Worm (Caenorhabditis elegans) whole organism, L1 larva: ENCODE data around the gene Y51A2A.4.

Experiments
- C04F5.9 ChIP-seq: sonication (generic microtip); optimal IDR thresholded peaks from 2 replicates; lab custom pipeline; 2016; ENCODE audit warnings: missing genetic modification characterization, missing compliant biosample characterization
- C16A3.4 ChIP-seq: fragments of 150-350 bp; optimal IDR thresholded peaks from 2 replicates; lab custom pipeline; 2014; ENCODE audit warnings: missing biosample characterization, missing genetic modification characterization
- aha-1 ChIP-seq: fragments of 150-350 bp; optimal IDR thresholded peaks from 2 replicates; lab custom pipeline; 2014; ENCODE audit warnings: missing biosample characterization, missing genetic modification characterization
- alr-1 ChIP-seq: fragments of 200-800 bp; sonication (Bioruptor generic); optimal IDR thresholded peaks from 2 replicates; lab custom pipeline; 2018; ENCODE audit warnings: borderline replicate concordance, mild to moderate bottlenecking, missing genetic modification characterization, missing compliant biosample characterization
- blmp-1 ChIP-seq: fragments of 150-350 bp; optimal IDR thresholded peaks from 2 replicates; lab custom pipeline; 2014; ENCODE audit warnings: missing biosample characterization, missing genetic modification characterization
- ceh-8 ChIP-seq: fragments of 200-800 bp; sonication (Bioruptor generic); optimal IDR thresholded peaks from 2 replicates; lab custom pipeline; 2018; ENCODE audit warnings: mild to moderate bottlenecking, missing genetic modification characterization, moderate library complexity, missing compliant biosample characterization
- ces-1 ChIP-seq: fragments of 150-350 bp; optimal IDR thresholded peaks from 2 replicates; lab custom pipeline; 2014; ENCODE audit warnings: missing biosample characterization, missing genetic modification reagents, missing genetic modification characterization
- dpl-1 ChIP-seq, 3 experiments: fragments of 150-350 bp in 2 of 3; sonication (generic microtip) in 1 of 3; optimal IDR thresholded peaks; 2 replicates each; lab custom pipeline; 2014 to 2017; ENCODE audit warnings: missing biosample characterization in 3 of 3, missing genetic modification characterization in 3 of 3, missing genetic modification reagents in 3 of 3
- efl-1 ChIP-seq, 4 experiments: fragments of 150-350 bp; optimal IDR thresholded peaks in 3 of 4; peaks in 1 of 4; 1 replicate in 1 of 4; 2 replicates in 3 of 4; lab custom pipeline; 2014; ENCODE audit warnings: missing biosample characterization in 2 of 4, missing genetic modification characterization in 2 of 4, missing genetic modification reagents in 2 of 4
- egl-13 ChIP-seq: sonication (generic microtip); optimal IDR thresholded peaks from 2 replicates; lab custom pipeline; 2016; ENCODE audit warnings: missing genotype, missing genetic modification reagents, missing genetic modification characterization, missing compliant biosample characterization
- elt-2 ChIP-seq: sonication (generic microtip); optimal IDR thresholded peaks from 2 replicates; lab custom pipeline; 2016; ENCODE audit warnings: missing genetic modification characterization, mild to moderate bottlenecking, inconsistent platforms, missing compliant biosample characterization, missing genetic modification reagents
- elt-3 ChIP-seq, 6 experiments: fragments of 150-350 bp in 1 of 6; sonication (generic microtip); optimal IDR thresholded peaks; 2 replicates each; lab custom pipeline; 2017 to 2018; ENCODE audit warnings: missing biosample characterization in 6 of 6, missing genetic modification characterization in 6 of 6, inconsistent platforms in 1 of 6
- fkh-8 ChIP-seq: sonication (generic microtip); optimal IDR thresholded peaks from 2 replicates; lab custom pipeline; 2016; ENCODE audit warnings: mild to moderate bottlenecking, missing genetic modification characterization, missing compliant biosample characterization
- hpl-2 ChIP-seq: fragments of 150-350 bp; optimal IDR thresholded peaks from 2 replicates; lab custom pipeline; 2014; ENCODE audit warnings: missing biosample characterization, missing genetic modification reagents, missing genetic modification characterization
- irx-1 ChIP-seq: sonication (generic microtip); optimal IDR thresholded peaks from 2 replicates; lab custom pipeline; 2016; ENCODE audit warnings: missing genetic modification characterization, missing compliant biosample characterization
- isw-1 ChIP-seq: fragments of 200-800 bp; sonication (Bioruptor generic); IDR thresholded peaks from 2 replicates; pipeline ENCODE4 v1.3.6; 2022; ENCODE audit warnings: missing genetic modification characterization, missing compliant biosample characterization
- jun-1 ChIP-seq: fragments of 150-350 bp; optimal IDR thresholded peaks from 2 replicates; lab custom pipeline; 2014; ENCODE audit warnings: missing biosample characterization, missing genetic modification reagents, missing genetic modification characterization
- lin-14 ChIP-seq: fragments of 200-800 bp; sonication (Bioruptor generic); optimal IDR thresholded peaks from 2 replicates; lab custom pipeline; 2018; ENCODE audit warnings: mild to moderate bottlenecking, missing genetic modification characterization, moderate library complexity, missing compliant biosample characterization
- lin-15B ChIP-seq: fragments of 150-350 bp; sonication (generic microtip); optimal IDR thresholded peaks from 3 replicates; lab custom pipeline; 2014; ENCODE audit warnings: missing biosample characterization, missing genetic modification characterization
- lin-35 ChIP-seq, 2 experiments: fragments of 150-350 bp; optimal IDR thresholded peaks; 2 replicates each; lab custom pipeline; 2014; ENCODE audit warnings: missing biosample characterization in 2 of 2, missing genetic modification characterization in 2 of 2, missing genetic modification reagents in 2 of 2
- lir-3 ChIP-seq: sonication (generic microtip); optimal IDR thresholded peaks from 2 replicates; lab custom pipeline; 2016; ENCODE audit warnings: mild to moderate bottlenecking, missing genetic modification characterization, moderate library complexity, missing compliant biosample characterization; ENCODE audit not compliant: poor library complexity
- lsy-2 ChIP-seq, 2 experiments: fragments of 150-350 bp; optimal IDR thresholded peaks; 2 replicates each; lab custom pipeline; 2014; ENCODE audit warnings: missing biosample characterization in 2 of 2, missing genetic modification characterization in 2 of 2
- nhr-20 ChIP-seq: sonication (generic microtip); optimal IDR thresholded peaks from 2 replicates; lab custom pipeline; 2016; ENCODE audit warnings: mild to moderate bottlenecking, missing genetic modification characterization, missing compliant biosample characterization
- nhr-28 ChIP-seq: fragments of 150-350 bp; optimal IDR thresholded peaks from 2 replicates; lab custom pipeline; 2014; ENCODE audit warnings: missing biosample characterization, missing genetic modification characterization
- nhr-76 ChIP-seq: sonication (generic microtip); optimal IDR thresholded peaks from 2 replicates; lab custom pipeline; 2017; ENCODE audit warnings: missing biosample characterization, missing genetic modification characterization
- nhr-77 ChIP-seq: fragments of 150-350 bp; optimal IDR thresholded peaks from 2 replicates; lab custom pipeline; 2014; ENCODE audit warnings: missing biosample characterization, missing genetic modification characterization
- nhr-84 ChIP-seq: sonication (generic microtip); optimal IDR thresholded peaks from 2 replicates; lab custom pipeline; 2017; ENCODE audit warnings: missing biosample characterization, missing genetic modification characterization
- nhr-85 ChIP-seq: sonication (generic microtip); peaks from one replicate; lab custom pipeline; 2016; ENCODE audit warnings: missing genetic modification characterization, inconsistent platforms, missing compliant biosample characterization
- nhr-90 ChIP-seq: sonication (generic microtip); optimal IDR thresholded peaks from 2 replicates; lab custom pipeline; 2016; ENCODE audit warnings: mild to moderate bottlenecking, missing genetic modification characterization, missing compliant biosample characterization; ENCODE audit not compliant: poor library complexity
- pqm-1 ChIP-seq: sonication (generic microtip); optimal IDR thresholded peaks from 3 replicates; lab custom pipeline; 2017; ENCODE audit warnings: missing biosample characterization, missing genetic modification characterization
- skn-1 ChIP-seq: fragments of 150-350 bp; optimal IDR thresholded peaks from 2 replicates; lab custom pipeline; 2014; ENCODE audit warnings: missing biosample characterization, missing genetic modification characterization
- snu-23 ChIP-seq: sonication (generic microtip); optimal IDR thresholded peaks from 2 replicates; lab custom pipeline; 2016; ENCODE audit warnings: missing genetic modification characterization, missing compliant biosample characterization
- tlp-1 ChIP-seq: fragments of 150-350 bp; optimal IDR thresholded peaks from 2 replicates; lab custom pipeline; 2014; ENCODE audit warnings: missing biosample characterization, missing genetic modification characterization
- unc-62 ChIP-seq: fragments of 150-350 bp; optimal IDR thresholded peaks from 2 replicates; lab custom pipeline; 2014; ENCODE audit warnings: missing biosample characterization, missing genetic modification reagents, missing genetic modification characterization
- vab-15 ChIP-seq: sonication (generic microtip); optimal IDR thresholded peaks from 2 replicates; lab custom pipeline; 2017; ENCODE audit warnings: missing genotype, mild to moderate bottlenecking, missing genetic modification characterization, missing compliant biosample characterization
- xbp-1 ChIP-seq: sonication (generic microtip); optimal IDR thresholded peaks from 2 replicates; lab custom pipeline; 2016; ENCODE audit warnings: missing genetic modification characterization, missing compliant biosample characterization
- ztf-4 ChIP-seq: fragments of 150-350 bp; optimal IDR thresholded peaks from 2 replicates; lab custom pipeline; 2014; ENCODE audit warnings: missing biosample characterization, missing genetic modification characterization

Y51A2A.4 gene

DNA sequence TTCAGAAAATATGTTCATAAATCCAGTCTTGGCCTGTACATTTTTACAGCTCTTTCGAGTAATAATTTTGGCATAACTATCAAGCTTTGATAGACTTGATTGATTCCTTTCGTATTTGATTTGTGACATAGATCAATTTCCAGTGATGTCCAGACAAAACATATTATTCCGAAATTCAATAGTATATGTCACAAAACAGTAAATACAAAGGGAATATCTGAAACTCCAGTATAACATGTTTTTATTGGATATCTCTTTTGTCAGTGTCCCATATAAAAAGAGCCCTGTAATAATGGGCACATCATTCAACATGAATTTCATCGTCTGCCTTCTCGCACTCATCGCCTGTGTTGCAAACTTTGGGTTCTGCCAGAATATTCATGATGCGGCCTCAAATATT is at the start of gene Y51A2A.4:
TSS of gene Y51A2A.4 (plus strand) at position 301 of the 400 bp plus-strand sequence.
- no peak for TF ChIP-seq aha-1
- TF ChIP-seq lir-3 (tag; lab: Kevin White, UChicago): no peak
- no peak for TF ChIP-seq efl-1 (optimal IDR thresholded peaks at IDR 0.05; lab: Kevin White, UChicago)
- peak in 1 of 2 experiments; percentile 38 for TF ChIP-seq efl-1 (GFP tag; optimal IDR thresholded peaks at IDR 0.05 in 1 of 2; lab: Kevin White, UChicago)
- TF ChIP-seq lin-35 (GFP tag; optimal IDR thresholded peaks at IDR 0.05; lab: Kevin White, UChicago): no peak

DNA sequence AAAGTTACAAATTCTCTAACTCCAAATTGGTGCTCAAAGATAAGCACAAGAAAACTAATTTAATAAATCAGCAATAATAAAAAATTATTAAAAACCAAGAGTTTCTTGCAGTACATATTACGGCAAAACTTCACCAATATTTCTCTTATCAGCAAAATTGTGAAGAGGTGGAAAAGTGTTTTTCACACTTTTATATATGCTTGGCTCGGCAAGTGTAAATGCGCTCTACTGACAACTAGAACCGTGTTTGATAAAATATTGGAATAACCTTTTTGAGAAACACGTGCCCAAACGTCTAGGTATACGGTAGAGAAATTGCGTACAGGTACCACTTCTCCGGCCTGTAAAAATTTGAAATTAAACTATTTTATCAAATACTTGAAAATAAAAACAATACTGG is 49.4 kb upstream of the Y51A2A.4 start, which contains the start of gene R10E8.8:
TSS of gene R10E8.8 (minus strand) at position 343 of the 400 bp plus-strand sequence.
- TF ChIP-seq lin-35 (GFP tag; optimal IDR thresholded peaks at IDR 0.05; lab: Kevin White, UChicago) (peak in 1 of 2 experiments; percentile 30), dpl-1 (GFP tag; optimal IDR thresholded peaks at IDR 0.05; lab: Kevin White, UChicago) (peak in 1 of 3 experiments; percentile 2), alr-1 (no peak), xbp-1 (tag; lab: Kevin White, UChicago) (no peak), elt-2 (peak; percentile 81), efl-1 (optimal IDR thresholded peaks at IDR 0.05; lab: Kevin White, UChicago) (no peak), efl-1 (GFP tag; optimal IDR thresholded peaks at IDR 0.05 in 1 of 2; lab: Kevin White, UChicago) (peak in 1 of 2 experiments; percentile 82), lsy-2 (tag; optimal IDR thresholded peaks at IDR 0.05; lab: Kevin White, UChicago) (peak in 1 of 2 experiments; percentile 32)

DNA sequence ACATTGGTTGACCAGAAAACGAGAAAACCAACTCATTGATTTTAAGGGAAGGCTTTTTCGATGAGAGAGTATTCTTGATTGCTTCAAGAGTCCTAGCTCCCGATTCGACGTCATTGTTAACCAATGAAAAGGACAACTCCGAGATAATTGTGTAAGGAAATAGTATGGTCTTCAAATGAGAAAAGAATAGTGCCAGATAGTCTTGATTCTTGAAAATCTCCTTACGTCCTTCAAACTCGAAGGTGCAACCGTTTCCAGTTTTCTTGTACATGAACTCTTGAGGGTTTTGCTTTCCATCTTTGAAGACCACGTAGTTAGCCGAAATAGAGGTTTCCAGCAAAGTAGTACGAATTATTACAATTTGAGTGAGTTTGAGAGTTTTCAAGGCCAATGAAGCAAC is 47.5 kb upstream of the Y51A2A.4 start:
- TF ChIP-seq tlp-1 (tag; lab: Kevin White, UChicago): no peak
- no peak for TF ChIP-seq jun-1 (tag; lab: Kevin White, UChicago)
- TF ChIP-seq nhr-77 (tag; lab: Kevin White, UChicago): no peak
- TF ChIP-seq nhr-90: no peak
- no peak for TF ChIP-seq ces-1 (GFP tag; lab: Kevin White, UChicago)
- TF ChIP-seq hpl-2 (GFP tag; lab: Kevin White, UChicago): no peak
- no peak for TF ChIP-seq elt-3 (tag; optimal IDR thresholded peaks at IDR 0.05; lab: Kevin White, UChicago)
- no peak for TF ChIP-seq ztf-4
- no peak for TF ChIP-seq blmp-1 (tag; lab: Kevin White, UChicago)
- no peak for TF ChIP-seq nhr-28 (tag; lab: Kevin White, UChicago)
- TF ChIP-seq C16A3.4 (tag; lab: Kevin White, UChicago): no peak
- no peak for TF ChIP-seq nhr-76

DNA sequence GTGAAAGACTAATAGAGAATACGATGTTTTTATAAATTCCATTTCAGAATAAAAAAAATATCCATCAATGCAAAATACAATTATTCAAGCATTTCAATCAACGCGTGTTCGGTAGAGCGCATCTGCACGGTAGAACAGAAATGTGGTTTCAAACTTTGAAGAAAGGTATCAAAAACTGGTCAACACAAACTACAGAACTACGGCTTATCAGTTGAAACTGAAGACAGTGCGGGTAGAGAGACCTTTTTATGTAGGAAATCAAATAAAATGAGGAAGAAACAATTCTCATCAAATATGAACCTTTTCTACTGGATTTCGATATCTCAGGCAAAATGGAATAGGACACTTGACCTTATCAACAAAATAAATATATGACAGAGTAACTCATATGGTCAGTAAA is 46.3 kb upstream of the Y51A2A.4 start:
- TF ChIP-seq elt-2: peak; percentile 49
- no peak for TF ChIP-seq lsy-2 (tag; optimal IDR thresholded peaks at IDR 0.05; lab: Kevin White, UChicago)

DNA sequence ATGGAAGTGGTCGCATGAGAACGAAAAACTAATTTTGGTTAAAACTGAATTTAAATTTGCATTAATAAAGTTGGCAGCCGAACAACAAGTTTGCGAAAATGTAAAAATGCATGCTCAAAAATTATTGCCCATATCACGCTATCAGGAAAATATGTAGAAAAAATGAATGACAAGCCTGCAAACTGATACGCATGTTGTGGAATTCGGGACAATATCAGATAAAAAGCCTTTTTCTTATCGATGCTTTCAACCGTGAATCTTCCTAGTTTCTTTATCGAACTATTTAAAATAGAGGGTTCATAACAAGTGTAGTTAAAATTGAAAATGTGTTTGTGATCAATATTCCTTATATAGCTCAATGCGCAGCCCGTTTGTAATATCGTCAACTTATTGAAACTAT is 44.7 kb upstream of the Y51A2A.4 start:
- TF ChIP-seq isw-1 (no peak), nhr-85 (tag; lab: Kevin White, UChicago) (no peak), pqm-1 (tag; lab: Kevin White, UChicago) (peak; percentile 9), lin-15B (tag; lab: Kevin White, UChicago) (no peak), elt-2 (peak; percentile 92), unc-62 (GFP tag; lab: Kevin White, UChicago) (no peak), egl-13 (tag; lab: Kevin White, UChicago) (no peak), C04F5.9 (tag; lab: Kevin White, UChicago) (no peak), tlp-1 (tag; lab: Kevin White, UChicago) (peak; percentile 8), nhr-84 (tag; lab: Kevin White, UChicago) (no peak), lin-14 (GFP tag; lab: Kevin White, UChicago) (peak; percentile 4), jun-1 (tag; lab: Kevin White, UChicago) (no peak), ceh-8 (GFP tag; lab: Kevin White, UChicago) (no peak), irx-1 (tag; lab: Kevin White, UChicago) (no peak), skn-1 (tag; lab: Kevin White, UChicago) (no peak), aha-1 (no peak), vab-15 (tag; lab: Kevin White, UChicago) (no peak), ztf-4 (no peak), nhr-90 (no peak), fkh-8 (tag; lab: Kevin White, UChicago) (no peak), snu-23 (GFP tag; lab: Kevin White, UChicago) (no peak), nhr-20 (tag; lab: Kevin White, UChicago) (no peak)
- TF ChIP-seq, all 84 proteins: peak for 4
